Worm (Caenorhabditis elegans) whole organism, L1 larva: ENCODE results near the gene pho-8.

Experiments
- C04F5.9 ChIP-seq: sonication (generic microtip); optimal IDR thresholded peaks from 2 replicates; lab custom pipeline; 2016; ENCODE audit warnings: missing genetic modification characterization, missing compliant biosample characterization
- F16B12.6 ChIP-seq: fragments of 150-350 bp; optimal IDR thresholded peaks from 2 replicates; lab custom pipeline; 2014; ENCODE audit warnings: missing biosample characterization, missing genetic modification characterization
- alr-1 ChIP-seq: fragments of 200-800 bp; sonication (Bioruptor generic); optimal IDR thresholded peaks from 2 replicates; lab custom pipeline; 2018; ENCODE audit warnings: borderline replicate concordance, mild to moderate bottlenecking, missing genetic modification characterization, missing compliant biosample characterization
- aly-2 ChIP-seq: fragments of 150-350 bp; optimal IDR thresholded peaks from 2 replicates; lab custom pipeline; 2014; ENCODE audit warnings: missing biosample characterization, missing genetic modification characterization
- ama-1 ChIP-seq: fragments of 150-350 bp; optimal IDR thresholded peaks from 2 replicates; lab custom pipeline; 2014
- blmp-1 ChIP-seq: fragments of 150-350 bp; optimal IDR thresholded peaks from 2 replicates; lab custom pipeline; 2014; ENCODE audit warnings: missing biosample characterization, missing genetic modification characterization
- ceh-63 ChIP-seq: fragments of 200-800 bp; sonication (Bioruptor generic); optimal IDR thresholded peaks from 2 replicates; lab custom pipeline; 2018; ENCODE audit warnings: mild to moderate bottlenecking, missing genetic modification characterization, missing compliant biosample characterization
- ceh-8 ChIP-seq: fragments of 200-800 bp; sonication (Bioruptor generic); optimal IDR thresholded peaks from 2 replicates; lab custom pipeline; 2018; ENCODE audit warnings: mild to moderate bottlenecking, missing genetic modification characterization, moderate library complexity, missing compliant biosample characterization
- ces-1 ChIP-seq: fragments of 150-350 bp; optimal IDR thresholded peaks from 2 replicates; lab custom pipeline; 2014; ENCODE audit warnings: missing biosample characterization, missing genetic modification reagents, missing genetic modification characterization
- dpl-1 ChIP-seq, 3 experiments: fragments of 150-350 bp in 2 of 3; sonication (generic microtip) in 1 of 3; optimal IDR thresholded peaks; 2 replicates each; lab custom pipeline; 2014 to 2017; ENCODE audit warnings: missing biosample characterization in 3 of 3, missing genetic modification characterization in 3 of 3, missing genetic modification reagents in 3 of 3
- dsc-1 ChIP-seq: sonication (generic microtip); optimal IDR thresholded peaks from 2 replicates; lab custom pipeline; 2016; ENCODE audit warnings: mild to moderate bottlenecking, missing genetic modification characterization, missing compliant biosample characterization
- egl-13 ChIP-seq: sonication (generic microtip); optimal IDR thresholded peaks from 2 replicates; lab custom pipeline; 2016; ENCODE audit warnings: missing genotype, missing genetic modification reagents, missing genetic modification characterization, missing compliant biosample characterization
- elt-2 ChIP-seq: sonication (generic microtip); optimal IDR thresholded peaks from 2 replicates; lab custom pipeline; 2016; ENCODE audit warnings: missing genetic modification characterization, mild to moderate bottlenecking, inconsistent platforms, missing compliant biosample characterization, missing genetic modification reagents
- elt-3 ChIP-seq, 6 experiments: fragments of 150-350 bp in 1 of 6; sonication (generic microtip); optimal IDR thresholded peaks; 2 replicates each; lab custom pipeline; 2017 to 2018; ENCODE audit warnings: missing biosample characterization in 6 of 6, missing genetic modification characterization in 6 of 6, inconsistent platforms in 1 of 6
- ets-5 ChIP-seq: fragments of 200-800 bp; sonication (Bioruptor generic); IDR thresholded peaks from 2 replicates; pipeline ENCODE4 v1.3.6; 2022; ENCODE audit warnings: missing genetic modification characterization, missing compliant biosample characterization
- fkh-10 ChIP-seq: sonication (generic microtip); optimal IDR thresholded peaks from 2 replicates; lab custom pipeline; 2017; ENCODE audit warnings: missing biosample characterization, missing genetic modification reagents, missing genetic modification characterization
- fkh-4 ChIP-seq: sonication (generic microtip); optimal IDR thresholded peaks from 2 replicates; lab custom pipeline; 2016; ENCODE audit warnings: missing compliant biosample characterization, missing genetic modification characterization, borderline replicate concordance
- grh-1 ChIP-seq: fragments of 200-800 bp; sonication (Bioruptor generic); IDR thresholded peaks from 2 replicates; pipeline ENCODE4 v1.3.6; 2022; ENCODE audit warnings: missing genetic modification reagents, missing genetic modification characterization, missing compliant biosample characterization
- hlh-17 ChIP-seq: fragments of 200-800 bp; sonication (Bioruptor generic); optimal IDR thresholded peaks from 2 replicates; lab custom pipeline; 2018; ENCODE audit warnings: missing genetic modification characterization, mild to moderate bottlenecking, missing compliant biosample characterization, moderate library complexity, borderline replicate concordance
- irx-1 ChIP-seq: sonication (generic microtip); optimal IDR thresholded peaks from 2 replicates; lab custom pipeline; 2016; ENCODE audit warnings: missing genetic modification characterization, missing compliant biosample characterization
- isw-1 ChIP-seq: fragments of 200-800 bp; sonication (Bioruptor generic); IDR thresholded peaks from 2 replicates; pipeline ENCODE4 v1.3.6; 2022; ENCODE audit warnings: missing genetic modification characterization, missing compliant biosample characterization
- lin-13 ChIP-seq: fragments of 150-350 bp; optimal IDR thresholded peaks from 2 replicates; lab custom pipeline; 2014; ENCODE audit warnings: missing biosample characterization, missing genetic modification reagents, missing genetic modification characterization
- lin-14 ChIP-seq: fragments of 200-800 bp; sonication (Bioruptor generic); optimal IDR thresholded peaks from 2 replicates; lab custom pipeline; 2018; ENCODE audit warnings: mild to moderate bottlenecking, missing genetic modification characterization, moderate library complexity, missing compliant biosample characterization
- lin-15B ChIP-seq: fragments of 150-350 bp; sonication (generic microtip); optimal IDR thresholded peaks from 3 replicates; lab custom pipeline; 2014; ENCODE audit warnings: missing biosample characterization, missing genetic modification characterization
- lin-35 ChIP-seq, 2 experiments: fragments of 150-350 bp; optimal IDR thresholded peaks; 2 replicates each; lab custom pipeline; 2014; ENCODE audit warnings: missing biosample characterization in 2 of 2, missing genetic modification characterization in 2 of 2, missing genetic modification reagents in 2 of 2
- lir-3 ChIP-seq: sonication (generic microtip); optimal IDR thresholded peaks from 2 replicates; lab custom pipeline; 2016; ENCODE audit warnings: mild to moderate bottlenecking, missing genetic modification characterization, moderate library complexity, missing compliant biosample characterization; ENCODE audit not compliant: poor library complexity
- lsy-2 ChIP-seq, 2 experiments: fragments of 150-350 bp; optimal IDR thresholded peaks; 2 replicates each; lab custom pipeline; 2014; ENCODE audit warnings: missing biosample characterization in 2 of 2, missing genetic modification characterization in 2 of 2
- mef-2 ChIP-seq: fragments of 150-350 bp; optimal IDR thresholded peaks from 2 replicates; lab custom pipeline; 2014; ENCODE audit warnings: missing biosample characterization, missing genetic modification characterization
- nhr-11 ChIP-seq: fragments of 150-350 bp; optimal IDR thresholded peaks from 2 replicates; lab custom pipeline; 2014; ENCODE audit warnings: missing biosample characterization, missing genetic modification characterization
- nhr-12 ChIP-seq: sonication (generic microtip); optimal IDR thresholded peaks from 2 replicates; lab custom pipeline; 2017; ENCODE audit warnings: missing biosample characterization, missing genetic modification characterization
- nhr-19 ChIP-seq: fragments of 200-800 bp; sonication (Bioruptor generic); conservative IDR thresholded peaks from 2 replicates; pipeline ENCODE4 v1.3.6; 2022; ENCODE audit warnings: missing genetic modification characterization, missing compliant biosample characterization
- nhr-28 ChIP-seq: fragments of 150-350 bp; optimal IDR thresholded peaks from 2 replicates; lab custom pipeline; 2014; ENCODE audit warnings: missing biosample characterization, missing genetic modification characterization
- nhr-71 ChIP-seq: sonication (generic microtip); optimal IDR thresholded peaks from 2 replicates; lab custom pipeline; 2016; ENCODE audit warnings: mild to moderate bottlenecking, missing genetic modification characterization, moderate library complexity, missing compliant biosample characterization
- nhr-76 ChIP-seq: sonication (generic microtip); optimal IDR thresholded peaks from 2 replicates; lab custom pipeline; 2017; ENCODE audit warnings: missing biosample characterization, missing genetic modification characterization
- nhr-90 ChIP-seq: sonication (generic microtip); optimal IDR thresholded peaks from 2 replicates; lab custom pipeline; 2016; ENCODE audit warnings: mild to moderate bottlenecking, missing genetic modification characterization, missing compliant biosample characterization; ENCODE audit not compliant: poor library complexity
- pag-3 ChIP-seq: sonication (generic microtip); optimal IDR thresholded peaks from 2 replicates; lab custom pipeline; 2017; ENCODE audit warnings: missing genetic modification characterization, mild to moderate bottlenecking, missing compliant biosample characterization, antibody characterized with exemption, borderline replicate concordance; ENCODE audit not compliant: insufficient read depth
- pax-3 ChIP-seq: fragments of 200-800 bp; sonication (Bioruptor generic); optimal IDR thresholded peaks from 2 replicates; lab custom pipeline; 2018; ENCODE audit warnings: mild to moderate bottlenecking, missing genetic modification characterization, moderate library complexity, missing compliant biosample characterization
- pqm-1 ChIP-seq: sonication (generic microtip); optimal IDR thresholded peaks from 3 replicates; lab custom pipeline; 2017; ENCODE audit warnings: missing biosample characterization, missing genetic modification characterization
- rnt-1 ChIP-seq: sonication (generic microtip); optimal IDR thresholded peaks from 2 replicates; lab custom pipeline; 2016; ENCODE audit warnings: mild to moderate bottlenecking, missing genetic modification characterization, moderate library complexity, missing compliant biosample characterization
- skn-1 ChIP-seq: fragments of 150-350 bp; optimal IDR thresholded peaks from 2 replicates; lab custom pipeline; 2014; ENCODE audit warnings: missing biosample characterization, missing genetic modification characterization
- snu-23 ChIP-seq: sonication (generic microtip); optimal IDR thresholded peaks from 2 replicates; lab custom pipeline; 2016; ENCODE audit warnings: missing genetic modification characterization, missing compliant biosample characterization
- sox-4 ChIP-seq: sonication (generic microtip); optimal IDR thresholded peaks from 2 replicates; lab custom pipeline; 2016; ENCODE audit warnings: missing genetic modification characterization, missing compliant biosample characterization
- sup-37 ChIP-seq: fragments of 200-800 bp; sonication (Bioruptor generic); optimal IDR thresholded peaks from 2 replicates; lab custom pipeline; 2018; ENCODE audit warnings: mild to moderate bottlenecking, missing genetic modification characterization, missing compliant biosample characterization
- tbx-2 ChIP-seq: sonication (generic microtip); optimal IDR thresholded peaks from 2 replicates; lab custom pipeline; 2016; ENCODE audit warnings: missing genetic modification characterization, missing compliant biosample characterization
- tlp-1 ChIP-seq: fragments of 150-350 bp; optimal IDR thresholded peaks from 2 replicates; lab custom pipeline; 2014; ENCODE audit warnings: missing biosample characterization, missing genetic modification characterization
- unc-130 ChIP-seq: fragments of 150-350 bp; optimal IDR thresholded peaks from 2 replicates; lab custom pipeline; 2017; ENCODE audit warnings: missing biosample characterization, missing genetic modification characterization, inconsistent platforms
- vab-15 ChIP-seq: sonication (generic microtip); optimal IDR thresholded peaks from 2 replicates; lab custom pipeline; 2017; ENCODE audit warnings: missing genotype, mild to moderate bottlenecking, missing genetic modification characterization, missing compliant biosample characterization
- ztf-4 ChIP-seq: fragments of 150-350 bp; optimal IDR thresholded peaks from 2 replicates; lab custom pipeline; 2014; ENCODE audit warnings: missing biosample characterization, missing genetic modification characterization

The pho-8 gene

DNA sequence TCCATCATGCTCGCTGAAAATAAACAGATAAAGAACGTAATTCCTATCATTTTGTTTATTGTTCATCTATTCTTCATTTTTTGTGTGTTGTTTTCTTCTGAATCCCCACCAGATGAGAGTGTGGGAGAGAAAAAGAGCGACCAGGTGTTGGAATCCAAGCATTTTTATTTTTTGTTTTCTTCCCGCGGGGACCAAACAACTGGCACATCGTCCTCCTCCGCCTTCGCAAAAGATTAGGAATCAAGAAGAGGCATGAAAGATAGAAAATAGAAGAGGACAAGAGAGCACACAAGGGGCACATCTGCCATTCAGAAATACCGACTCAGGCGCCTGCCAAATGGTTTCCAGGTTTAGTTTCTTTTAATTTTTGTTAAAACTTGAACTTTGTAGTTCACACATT is 2.7 kb downstream of the pho-8 start, which contains the start of gene R13H4.2:
Gene R13H4.2, plus strand, starts transcription at position 319 of the 400 bp plus-strand sequence.
- no peak for TF ChIP-seq tlp-1 (tag; lab: Kevin White, UChicago)
- TF ChIP-seq fkh-10 (GFP tag; lab: Kevin White, UChicago): no peak
- no peak for TF ChIP-seq F16B12.6 (tag; lab: Kevin White, UChicago)
- TF ChIP-seq vab-15 (tag; lab: Kevin White, UChicago): no peak
- no peak for TF ChIP-seq C04F5.9 (tag; lab: Kevin White, UChicago)
- no peak for TF ChIP-seq blmp-1 (tag; lab: Kevin White, UChicago)
- no peak for TF ChIP-seq sup-37 (GFP tag; lab: Kevin White, UChicago)
- TF ChIP-seq nhr-11 (tag; lab: Kevin White, UChicago): no peak
- peak; percentile 24 for TF ChIP-seq unc-130 (tag; lab: Kevin White, UChicago)
- TF ChIP-seq pax-3 (tag; lab: Kevin White, UChicago): no peak
- TF ChIP-seq nhr-90 (tag; lab: Kevin White, UChicago): no peak
- TF ChIP-seq grh-1 (GFP tag; lab: Robert Waterston, UW): no peak
- no peak for TF ChIP-seq isw-1 (GFP tag; lab: Robert Waterston, UW)
- TF ChIP-seq egl-13 (tag; lab: Kevin White, UChicago): no peak
- no peak for TF ChIP-seq sox-4 (tag; lab: Kevin White, UChicago)
- TF ChIP-seq pqm-1 (tag; lab: Kevin White, UChicago): no peak
- no peak for TF ChIP-seq elt-3 (tag; optimal IDR thresholded peaks at IDR 0.05; lab: Kevin White, UChicago)
- TF ChIP-seq dsc-1: no peak
- no peak for TF ChIP-seq lir-3 (tag; lab: Kevin White, UChicago)
- TF ChIP-seq lin-35 (GFP tag; optimal IDR thresholded peaks at IDR 0.05; lab: Kevin White, UChicago): no peak
- peak; percentile 37 for TF ChIP-seq nhr-19
- no peak for TF ChIP-seq ama-1
- TF ChIP-seq ets-5: no peak
- no peak for TF ChIP-seq dpl-1 (GFP tag; optimal IDR thresholded peaks at IDR 0.05; lab: Kevin White, UChicago)
- TF ChIP-seq alr-1: no peak
- no peak for TF ChIP-seq nhr-28 (tag; lab: Kevin White, UChicago)
- no peak for TF ChIP-seq aly-2 (tag; lab: Kevin White, UChicago)
- TF ChIP-seq nhr-76 (tag; lab: Kevin White, UChicago): no peak
- no peak for TF ChIP-seq elt-2 (tag; lab: Kevin White, UChicago)
- no peak for TF ChIP-seq skn-1 (tag; lab: Kevin White, UChicago)
- TF ChIP-seq ces-1: no peak
- TF ChIP-seq tbx-2 (tag; lab: Kevin White, UChicago): no peak
- no peak for TF ChIP-seq hlh-17 (GFP tag; lab: Kevin White, UChicago)
- TF ChIP-seq mef-2: no peak
- peak; percentile 97 for TF ChIP-seq pag-3 (tag; lab: Kevin White, UChicago)
- TF ChIP-seq rnt-1 (tag; lab: Kevin White, UChicago): peak; percentile 73
- TF ChIP-seq fkh-4 (tag; lab: Kevin White, UChicago): no peak
- no peak for TF ChIP-seq ceh-8
- TF ChIP-seq lin-14 (GFP tag; lab: Kevin White, UChicago): peak; percentile 76
- peak in 1 of 2 experiments; percentile 15 for TF ChIP-seq lsy-2 (tag; optimal IDR thresholded peaks at IDR 0.05; lab: Kevin White, UChicago)
- no peak for TF ChIP-seq nhr-12 (tag; lab: Kevin White, UChicago)
- TF ChIP-seq ceh-63 (GFP tag; lab: Kevin White, UChicago): no peak
- peak; percentile 19 for TF ChIP-seq snu-23 (GFP tag; lab: Kevin White, UChicago)
- peak; percentile 68 for TF ChIP-seq nhr-71 (tag; lab: Kevin White, UChicago)
- no peak for TF ChIP-seq irx-1
- no peak for TF ChIP-seq ztf-4 (tag; lab: Kevin White, UChicago)
- TF ChIP-seq lin-13 (GFP tag; lab: Kevin White, UChicago): no peak
- no peak for TF ChIP-seq lin-15B (tag; lab: Kevin White, UChicago)
